Fruit fly (Drosophila melanogaster) whole organism, wandering third instar larva: ENCODE data around the gene Nepl16.
A peak's percentile ranks its signal among the peaks of the same experiment; 100 is the strongest.

Experiments
- Abd-B ChIP-seq: fragments of >200 bp; optimal IDR thresholded peaks from 2 replicates; lab custom pipeline; 2017; ENCODE audit warnings: missing biosample characterization, missing genetic modification characterization
- CG9705 ChIP-seq: fragments of 200-800 bp; sonication (Bioruptor generic); optimal IDR thresholded peaks from 2 replicates; lab custom pipeline; 2018; ENCODE audit warnings: missing biosample characterization, mild to moderate bottlenecking, missing genetic modification characterization
- CrebA ChIP-seq: fragments of 200-800 bp; sonication (Bioruptor generic); optimal IDR thresholded peaks from 2 replicates; lab custom pipeline; 2016; ENCODE audit warnings: missing biosample characterization, mild to moderate bottlenecking, missing genetic modification characterization, borderline replicate concordance
- Dfd ChIP-seq: fragments of >200 bp; optimal IDR thresholded peaks from 2 replicates; lab custom pipeline; 2017; ENCODE audit warnings: missing biosample characterization, missing genetic modification characterization
- Dif ChIP-seq: fragments of 200-275, 200-300 bp; sonication (Bioruptor generic); optimal IDR thresholded peaks from 2 replicates; lab custom pipeline; 2018; ENCODE audit warnings: missing biosample characterization, missing genetic modification characterization; ENCODE audit not compliant: partially characterized antibody
- GATAd ChIP-seq: sonication (Bioruptor generic); optimal IDR thresholded peaks from 2 replicates; lab custom pipeline; 2016; ENCODE audit warnings: missing biosample characterization, missing genetic modification characterization
- HLH106 ChIP-seq: fragments of 200-800 bp; optimal IDR thresholded peaks from 3 replicates; lab custom pipeline; 2019; ENCODE audit warnings: missing biosample characterization, mild to moderate bottlenecking, missing genetic modification characterization, moderate library complexity
- Hnf4 ChIP-seq: fragments of 200-800 bp; sonication (Bioruptor generic); optimal IDR thresholded peaks from 2 replicates; lab custom pipeline; 2016; ENCODE audit warnings: missing biosample characterization, mild to moderate bottlenecking, missing genetic modification characterization
- Hr78 ChIP-seq: fragments of >200 bp; optimal IDR thresholded peaks from 2 replicates; lab custom pipeline; 2017; ENCODE audit warnings: missing biosample characterization, missing genetic modification characterization
- Hr83 ChIP-seq: fragments of 200-300 bp; sonication (Bioruptor generic); optimal IDR thresholded peaks from 2 replicates; lab custom pipeline; 2016; ENCODE audit warnings: missing biosample characterization, mild to moderate bottlenecking, missing genetic modification characterization, moderate library complexity; ENCODE audit not compliant: poor library complexity, severe bottlenecking
- Jra ChIP-seq: sonication (Bioruptor generic); optimal IDR thresholded peaks from 2 replicates; lab custom pipeline; 2016; ENCODE audit warnings: missing biosample characterization, missing genetic modification characterization
- Mio ChIP-seq: sonication (Bioruptor generic); optimal IDR thresholded peaks from 2 replicates; lab custom pipeline; 2016; ENCODE audit warnings: missing biosample characterization, missing genetic modification characterization
- Myc ChIP-seq: fragments of >200 bp; optimal IDR thresholded peaks from 2 replicates; lab custom pipeline; 2017
- OdsH ChIP-seq: fragments of 200-800 bp; sonication (Bioruptor generic); optimal IDR thresholded peaks from 2 replicates; lab custom pipeline; 2016; ENCODE audit warnings: missing biosample characterization, mild to moderate bottlenecking, missing genetic modification characterization
- Rel ChIP-seq, 2 experiments: fragments of 200-800 bp; sonication (Bioruptor generic) in 1 of 2; optimal IDR thresholded peaks; 2 replicates in 1 of 2; 3 replicates in 1 of 2; lab custom pipeline; 2016 to 2019; ENCODE audit warnings: mild to moderate bottlenecking in 2 of 2, missing biosample characterization in 2 of 2, missing genetic modification characterization in 2 of 2, moderate library complexity in 1 of 2
- Sp1 ChIP-seq: fragments of 200-800 bp; sonication (Bioruptor generic); optimal IDR thresholded peaks from 3 replicates; lab custom pipeline; 2019; ENCODE audit warnings: missing biosample characterization, mild to moderate bottlenecking, missing genetic modification characterization, moderate library complexity
- br ChIP-seq: fragments of 200-800 bp; sonication (Bioruptor generic); optimal IDR thresholded peaks from 2 replicates; lab custom pipeline; 2016; ENCODE audit warnings: missing biosample characterization, missing genetic modification characterization
- brk ChIP-seq: fragments of 200-800 bp; sonication (Bioruptor generic); optimal IDR thresholded peaks from 2 replicates; lab custom pipeline; 2016; ENCODE audit warnings: missing biosample characterization, mild to moderate bottlenecking, missing genetic modification characterization
- dl ChIP-seq, 2 experiments: fragments of 175-275, 200-275 bp in 1 of 2; fragments of 200-275 bp in 1 of 2; sonication (Bioruptor generic); optimal IDR thresholded peaks; lab custom pipeline; 2018; ENCODE audit warnings: mild to moderate bottlenecking in 2 of 2, missing biosample characterization in 2 of 2, missing genetic modification characterization in 2 of 2, moderate library complexity in 2 of 2; ENCODE audit not compliant: partially characterized antibody in 2 of 2, insufficient read depth in 1 of 2
- dmrt93B ChIP-seq: fragments of 200-800 bp; sonication (Bioruptor generic); optimal IDR thresholded peaks from 2 replicates; lab custom pipeline; 2018; ENCODE audit warnings: missing biosample characterization, mild to moderate bottlenecking, missing genetic modification characterization
- dsf ChIP-seq: sonication (Bioruptor generic); optimal IDR thresholded peaks from 2 replicates; lab custom pipeline; 2016; ENCODE audit warnings: missing biosample characterization, missing genetic modification characterization, borderline replicate concordance
- ey ChIP-seq: fragments of 200-800 bp; sonication (Bioruptor generic); optimal IDR thresholded peaks from 2 replicates; lab custom pipeline; 2016; ENCODE audit warnings: missing biosample characterization, missing genetic modification characterization
- foxo ChIP-seq, 2 experiments: fragments of 200-800 bp; sonication (Bioruptor generic); optimal IDR thresholded peaks; 2 replicates in 1 of 2; 3 replicates in 1 of 2; lab custom pipeline; 2016 to 2017; ENCODE audit warnings: missing biosample characterization in 2 of 2, missing genetic modification characterization in 2 of 2
- fru ChIP-seq: fragments of 200-800 bp; sonication (Bioruptor generic); optimal IDR thresholded peaks from 3 replicates; lab custom pipeline; 2016; ENCODE audit warnings: missing biosample characterization, mild to moderate bottlenecking, missing genetic modification characterization
- h ChIP-seq: fragments of 200-800 bp; sonication (Bioruptor generic); optimal IDR thresholded peaks from 3 replicates; lab custom pipeline; 2016; ENCODE audit warnings: missing biosample characterization, mild to moderate bottlenecking, missing genetic modification characterization
- jim ChIP-seq: fragments of 175-275, 200-325 bp; sonication (Bioruptor generic); optimal IDR thresholded peaks from 2 replicates; lab custom pipeline; 2016; ENCODE audit warnings: missing biosample characterization, mild to moderate bottlenecking, missing genetic modification characterization
- lola ChIP-seq: fragments of >200 bp; optimal IDR thresholded peaks from 2 replicates; lab custom pipeline; 2017; ENCODE audit warnings: missing biosample characterization, missing genetic modification characterization
- rgr ChIP-seq: fragments of 200-800 bp; sonication (Bioruptor generic); optimal IDR thresholded peaks from 3 replicates; lab custom pipeline; 2016; ENCODE audit warnings: missing biosample characterization, mild to moderate bottlenecking, missing genetic modification characterization
- sv ChIP-seq: fragments of 200-800 bp; sonication (Bioruptor generic); optimal IDR thresholded peaks from 3 replicates; lab custom pipeline; 2016; ENCODE audit warnings: missing biosample characterization, missing genetic modification characterization
- tai ChIP-seq: sonication (Bioruptor generic); optimal IDR thresholded peaks from 2 replicates; lab custom pipeline; 2016; ENCODE audit warnings: missing biosample characterization, missing genetic modification characterization
- usp ChIP-seq: fragments of >200 bp; optimal IDR thresholded peaks from 2 replicates; lab custom pipeline; 2017; ENCODE audit warnings: missing biosample characterization, missing genetic modification characterization
- woc ChIP-seq: sonication (Bioruptor generic); optimal IDR thresholded peaks from 2 replicates; lab custom pipeline; 2016; ENCODE audit warnings: missing biosample characterization, mild to moderate bottlenecking, missing genetic modification characterization

Nepl16 gene

dm6 chr3R:25126823-25127222, 14.5 kb upstream of the Nepl16 start:
- TF ChIP-seq ey (GFP tag; lab: Kevin White, UChicago) (no peak), Rel (GFP tag; optimal IDR thresholded peaks at IDR 0.05; lab: Kevin White, UChicago) (no peak), Rel (tag; optimal IDR thresholded peaks at IDR 0.05; lab: Kevin White, UChicago) (no peak), Mio (GFP tag; lab: Kevin White, UChicago) (no peak), CG9705 (GFP tag; lab: Kevin White, UChicago) (no peak), fru (no peak), dl (GFP tag; optimal IDR thresholded peaks at IDR 0.05; lab: Kevin White, UChicago; ENCODE audit: insufficient read depth in 1 of 2, partially characterized antibody in 2 of 2) (no peak), usp (no peak), Hr83 (GFP tag; lab: Kevin White, UChicago) (no peak), OdsH (GFP tag; lab: Kevin White, UChicago) (no peak), GATAd (GFP tag; lab: Kevin White, UChicago) (no peak), CrebA (GFP tag; lab: Kevin White, UChicago) (no peak), Jra (GFP tag; lab: Kevin White, UChicago) (no peak), rgr (no peak), jim (GFP tag; lab: Kevin White, UChicago) (no peak), Sp1 (no peak), woc (no peak), Hnf4 (no peak), Dif (GFP tag; lab: Kevin White, UChicago) (no peak), tai (GFP tag; lab: Kevin White, UChicago) (no peak), HLH106 (tag; lab: Kevin White, UChicago) (no peak)

dm6 chr3R:25123262-25123661, 10.9 kb upstream of the Nepl16 start, which contains the start of gene vig2:
Gene vig2 (plus strand): TSS chr3R:25123373.
- TF ChIP-seq HLH106 (tag; lab: Kevin White, UChicago) (peak; percentile 33), CG9705 (GFP tag; lab: Kevin White, UChicago) (peak; percentile 43), Sp1 (peak; percentile 26), Hr83 (GFP tag; lab: Kevin White, UChicago) (peak; percentile 68), dmrt93B (GFP tag; lab: Kevin White, UChicago) (peak; percentile 60), rgr (peak; percentile 61)
- TF ChIP-seq, all 38 proteins: peak for 6; not testable (repeated sequence) for 32

dm6 chr3R:25122736-25123211, 10.5 kb upstream of the Nepl16 start, which contains the start of the genes CG31510 and TTLL5:
Gene CG31510 (minus strand): TSS chr3R:25122920.
Gene TTLL5 (minus strand): TSS chr3R:25122920.
- TF ChIP-seq woc (peak; percentile 42), lola (GFP tag; lab: Kevin White, UChicago) (peak; percentile 30), tai (GFP tag; lab: Kevin White, UChicago) (peak; percentile 5), Myc (lab: Kevin White, UChicago) (peak; percentile 25), Hnf4 (peak; percentile 31), h (GFP tag; lab: Kevin White, UChicago) (no peak), OdsH (GFP tag; lab: Kevin White, UChicago) (no peak)

dm6 chr3R:25108932-25109331, 3.4 kb downstream of the Nepl16 start, which contains the start of gene CG34027:
Gene CG34027 (minus strand): TSS chr3R:25109032.
- TF ChIP-seq rgr (no peak), Mio (GFP tag; lab: Kevin White, UChicago) (no peak), tai (GFP tag; lab: Kevin White, UChicago) (no peak), woc (no peak), Myc (lab: Kevin White, UChicago) (no peak), Dif (GFP tag; lab: Kevin White, UChicago) (no peak), sv (GFP tag; lab: Kevin White, UChicago) (no peak), Dfd (GFP tag; lab: Kevin White, UChicago) (no peak), dl (GFP tag; optimal IDR thresholded peaks at IDR 0.05; lab: Kevin White, UChicago; ENCODE audit: insufficient read depth in 1 of 2, partially characterized antibody in 2 of 2) (no peak)

dm6 chr3R:25102253-25102652, 10.1 kb downstream of the Nepl16 start, which contains the start of gene CG45095:
Gene CG45095 (plus strand): TSS chr3R:25102553.
- TF ChIP-seq Rel (GFP tag; optimal IDR thresholded peaks at IDR 0.05; lab: Kevin White, UChicago) (no peak), Rel (tag; optimal IDR thresholded peaks at IDR 0.05; lab: Kevin White, UChicago) (no peak), Hr83 (GFP tag; lab: Kevin White, UChicago) (no peak), CG9705 (GFP tag; lab: Kevin White, UChicago) (no peak), tai (GFP tag; lab: Kevin White, UChicago) (no peak), br (GFP tag; lab: Kevin White, UChicago) (no peak), lola (GFP tag; lab: Kevin White, UChicago) (no peak), woc (no peak), Dfd (GFP tag; lab: Kevin White, UChicago) (no peak), dl (GFP tag; optimal IDR thresholded peaks at IDR 0.05; lab: Kevin White, UChicago; ENCODE audit: insufficient read depth in 1 of 2, partially characterized antibody in 2 of 2) (no peak), brk (GFP tag; lab: Kevin White, UChicago) (no peak), Abd-B (GFP tag; lab: Kevin White, UChicago) (no peak), fru (no peak), Myc (lab: Kevin White, UChicago) (no peak), foxo (GFP tag; optimal IDR thresholded peaks at IDR 0.05; lab: Kevin White, UChicago) (no peak), HLH106 (tag; lab: Kevin White, UChicago) (no peak), sv (GFP tag; lab: Kevin White, UChicago) (no peak), ey (GFP tag; lab: Kevin White, UChicago) (no peak), dsf (GFP tag; lab: Kevin White, UChicago) (no peak), Hr78 (no peak), Sp1 (no peak)
